Worm (Caenorhabditis elegans) whole organism, young adult: Measurements from ENCODE around the gene gmeb-3.

ENCODE experiments used
- B0336.3 ChIP-seq: fragments of 200-800 bp; sonication (Bioruptor generic); IDR thresholded peaks from 2 replicates; pipeline ENCODE4 v1.3.6; 2022; ENCODE audit warnings: missing genetic modification characterization, missing compliant biosample characterization
- F22D6.2 ChIP-seq: sonication (generic microtip); optimal IDR thresholded peaks from 2 replicates; lab custom pipeline; 2016; ENCODE audit warnings: mild to moderate bottlenecking, missing genetic modification characterization, missing compliant biosample characterization
- F33H1.4 ChIP-seq: fragments of 200-800 bp; sonication (Bioruptor generic); IDR thresholded peaks from 2 replicates; pipeline ENCODE4 v1.3.6; 2022; ENCODE audit warnings: missing genetic modification reagents, missing genetic modification characterization, missing compliant biosample characterization
- F37B4.10 ChIP-seq: fragments of 200-800 bp; sonication (Bioruptor generic); IDR thresholded peaks from 2 replicates; pipeline ENCODE4 v1.3.6; 2022; ENCODE audit warnings: missing genetic modification characterization, missing compliant biosample characterization
- F49E8.2 ChIP-seq: sonication (generic microtip); optimal IDR thresholded peaks from 3 replicates; lab custom pipeline; 2017; ENCODE audit warnings: missing genetic modification characterization, mild to moderate bottlenecking, missing compliant biosample characterization, antibody characterized with exemption, moderate library complexity; ENCODE audit not compliant: insufficient read depth
- K11D2.4 ChIP-seq: fragments of 200-800 bp; sonication (Bioruptor generic); IDR thresholded peaks from 2 replicates; pipeline ENCODE4 v1.3.6; 2022; ENCODE audit warnings: missing genetic modification reagents, missing genetic modification characterization, missing compliant biosample characterization
- Y67H2A.10 ChIP-seq: fragments of 200-800 bp; sonication (Bioruptor generic); conservative IDR thresholded peaks from 2 replicates; pipeline ENCODE4 v1.3.6; 2022; ENCODE audit warnings: missing genetic modification reagents, missing genetic modification characterization, missing compliant biosample characterization
- ama-1 ChIP-seq, 3 experiments: fragments of 150-350 bp in 1 of 3; sonication (generic microtip) in 2 of 3; optimal IDR thresholded peaks; 2 replicates each; lab custom pipeline; 2014 to 2018; ENCODE audit warnings: missing biosample characterization in 2 of 3, missing genetic modification characterization in 2 of 3, missing genetic modification reagents in 2 of 3
- aptf-2 ChIP-seq: fragments of 200-800 bp; sonication (Bioruptor generic); conservative IDR thresholded peaks from 2 replicates; pipeline ENCODE4 v1.3.6; 2022; ENCODE audit warnings: missing genetic modification reagents, missing genetic modification characterization, missing compliant biosample characterization
- athp-1 ChIP-seq: sonication (generic microtip); optimal IDR thresholded peaks from 2 replicates; lab custom pipeline; 2017; ENCODE audit warnings: mild to moderate bottlenecking, missing genetic modification characterization, missing compliant biosample characterization
- attf-5 ChIP-seq: fragments of 200-800 bp; sonication (Bioruptor generic); optimal IDR thresholded peaks from 2 replicates; lab custom pipeline; 2018; ENCODE audit warnings: mild to moderate bottlenecking, missing genetic modification characterization, missing compliant biosample characterization
- bed-1 ChIP-seq: fragments of 200-800 bp; sonication (Bioruptor generic); IDR thresholded peaks from 2 replicates; pipeline ENCODE4 v1.3.6; 2022; ENCODE audit warnings: missing genetic modification reagents, missing genetic modification characterization, missing compliant biosample characterization
- cebp-2 ChIP-seq: fragments of 200-800 bp; sonication (Bioruptor generic); IDR thresholded peaks from 2 replicates; pipeline ENCODE4 v1.3.6; 2022; ENCODE audit warnings: missing genetic modification characterization, missing compliant biosample characterization
- ceh-40 ChIP-seq: fragments of 200-800 bp; sonication (Bioruptor generic); IDR thresholded peaks from 2 replicates; pipeline ENCODE4 v1.3.6; 2022; ENCODE audit warnings: missing genetic modification characterization, missing compliant biosample characterization
- ceh-58 ChIP-seq: fragments of 200-800 bp; sonication (Bioruptor generic); IDR thresholded peaks from 2 replicates; pipeline ENCODE4 v1.3.6; 2022; ENCODE audit warnings: missing genetic modification characterization, missing compliant biosample characterization
- ceh-91 ChIP-seq: fragments of 200-800 bp; sonication (Bioruptor generic); IDR thresholded peaks from 2 replicates; pipeline ENCODE4 v1.3.6; 2022; ENCODE audit warnings: missing genetic modification reagents, missing genetic modification characterization, missing compliant biosample characterization
- chd-7 ChIP-seq: sonication (generic microtip); optimal IDR thresholded peaks from 2 replicates; lab custom pipeline; 2016; ENCODE audit warnings: mild to moderate bottlenecking, missing genetic modification characterization, moderate library complexity, missing compliant biosample characterization
- dpl-1 ChIP-seq: fragments of 150-350 bp; optimal IDR thresholded peaks from 2 replicates; lab custom pipeline; 2014; ENCODE audit warnings: missing biosample characterization, missing genetic modification reagents, missing genetic modification characterization
- egl-18 ChIP-seq: fragments of 200-800 bp; sonication (Bioruptor generic); IDR thresholded peaks from 2 replicates; pipeline ENCODE4 v1.3.6; 2022; ENCODE audit warnings: missing genetic modification reagents, missing genetic modification characterization, missing compliant biosample characterization
- egl-44 ChIP-seq: fragments of 200-800 bp; sonication (Bioruptor generic); IDR thresholded peaks from 2 replicates; pipeline ENCODE4 v1.3.6; 2022; ENCODE audit warnings: missing genetic modification reagents, missing genetic modification characterization, missing compliant biosample characterization
- ekl-4 ChIP-seq: fragments of 200-800 bp; sonication (Bioruptor generic); IDR thresholded peaks from 2 replicates; pipeline ENCODE4 v1.3.6; 2022; ENCODE audit warnings: missing genetic modification reagents, missing genetic modification characterization, missing compliant biosample characterization
- ets-4 ChIP-seq: fragments of 200-800 bp; sonication (Bioruptor generic); optimal IDR thresholded peaks from 2 replicates; lab custom pipeline; 2018; ENCODE audit warnings: mild to moderate bottlenecking, missing genetic modification characterization, missing compliant biosample characterization
- hmg-1.2 ChIP-seq: fragments of 200-800 bp; sonication (Bioruptor generic); IDR thresholded peaks from 2 replicates; pipeline ENCODE4 v1.3.6; 2022; ENCODE audit warnings: missing genetic modification reagents, missing genetic modification characterization, missing compliant biosample characterization
- hrde-1 ChIP-seq: sonication (generic microtip); optimal IDR thresholded peaks from 2 replicates; lab custom pipeline; 2016; ENCODE audit warnings: missing genetic modification characterization, mild to moderate bottlenecking, missing compliant biosample characterization, moderate library complexity, missing genotype, missing genetic modification reagents, borderline replicate concordance
- hsf-1 ChIP-seq: fragments of 200-800 bp; sonication (Bioruptor generic); IDR thresholded peaks from 2 replicates; pipeline ENCODE4 v1.3.6; 2022; ENCODE audit warnings: missing genetic modification reagents, missing genetic modification characterization, missing compliant biosample characterization
- lag-1 ChIP-seq: fragments of 200-800 bp; sonication (Bioruptor generic); IDR thresholded peaks from 2 replicates; pipeline ENCODE4 v1.3.6; 2022; ENCODE audit warnings: missing genetic modification reagents, missing genetic modification characterization, missing compliant biosample characterization
- lin-35 ChIP-seq, 3 experiments: fragments of 150-350 bp in 2 of 3; sonication (generic microtip) in 1 of 3; optimal IDR thresholded peaks; 2 replicates each; lab custom pipeline; 2014 to 2018; ENCODE audit warnings: missing biosample characterization in 3 of 3, missing genetic modification characterization in 3 of 3, missing genetic modification reagents in 3 of 3
- madf-3 ChIP-seq: fragments of 200-800 bp; sonication (Bioruptor generic); IDR thresholded peaks from 2 replicates; pipeline ENCODE4 v1.3.6; 2022; ENCODE audit warnings: missing genetic modification reagents, missing genetic modification characterization, missing compliant biosample characterization
- madf-6 ChIP-seq: fragments of 200-800 bp; sonication (Bioruptor generic); IDR thresholded peaks from 2 replicates; pipeline ENCODE4 v1.3.6; 2022; ENCODE audit warnings: missing genetic modification reagents, missing genetic modification characterization, missing compliant biosample characterization
- mcd-1 ChIP-seq: fragments of 200-800 bp; sonication (Bioruptor generic); IDR thresholded peaks from 2 replicates; pipeline ENCODE4 v1.3.6; 2022; ENCODE audit warnings: missing genetic modification reagents, missing genetic modification characterization, missing compliant biosample characterization
- mes-4 ChIP-seq: sonication (generic microtip); optimal IDR thresholded peaks from 2 replicates; lab custom pipeline; 2016; ENCODE audit warnings: missing genotype, missing genetic modification characterization, missing compliant biosample characterization
- nfyb-1 ChIP-seq: fragments of 200-800 bp; sonication (Bioruptor generic); IDR thresholded peaks from 2 replicates; pipeline ENCODE4 v1.3.6; 2022; ENCODE audit warnings: missing genetic modification reagents, missing genetic modification characterization, missing compliant biosample characterization
- nhr-27 ChIP-seq: fragments of 200-800 bp; sonication (Bioruptor generic); optimal IDR thresholded peaks from 2 replicates; lab custom pipeline; 2018; ENCODE audit warnings: mild to moderate bottlenecking, missing genetic modification characterization, moderate library complexity, missing compliant biosample characterization
- nhr-80 ChIP-seq: sonication (generic microtip); optimal IDR thresholded peaks from 2 replicates; lab custom pipeline; 2016; ENCODE audit warnings: missing genetic modification characterization, missing compliant biosample characterization
- pbrm-1 ChIP-seq: fragments of 200-800 bp; sonication (Bioruptor generic); IDR thresholded peaks from 2 replicates; pipeline ENCODE4 v1.3.6; 2022; ENCODE audit warnings: missing genetic modification reagents, missing genetic modification characterization, missing compliant biosample characterization
- snpc-1.3 ChIP-seq: sonication (generic microtip); optimal IDR thresholded peaks from 2 replicates; lab custom pipeline; 2017; ENCODE audit warnings: missing genetic modification characterization, mild to moderate bottlenecking, missing compliant biosample characterization, antibody characterized with exemption, moderate library complexity, missing genotype, missing genetic modification reagents; ENCODE audit not compliant: insufficient read depth
- snpc-4 ChIP-seq, 5 experiments: fragments of 150-350 bp in 1 of 5; sonication (generic microtip) in 4 of 5; optimal IDR thresholded peaks; 2 replicates each; lab custom pipeline; 2014 to 2018; ENCODE audit warnings: missing genetic modification characterization in 5 of 5, missing biosample characterization in 3 of 5, antibody characterized with exemption in 2 of 5, mild to moderate bottlenecking in 2 of 5, missing compliant biosample characterization in 2 of 5, missing genotype in 2 of 5, moderate library complexity in 2 of 5, missing genetic modification reagents in 1 of 5
- tlf-1 ChIP-seq: fragments of 200-800 bp; sonication (Bioruptor generic); optimal IDR thresholded peaks from 2 replicates; lab custom pipeline; 2018; ENCODE audit warnings: mild to moderate bottlenecking, missing genetic modification characterization, missing compliant biosample characterization
- ztf-25 ChIP-seq: fragments of 200-800 bp; sonication (Bioruptor generic); IDR thresholded peaks from 2 replicates; pipeline ENCODE4 v1.3.6; 2022; ENCODE audit warnings: missing genetic modification reagents, missing genetic modification characterization, missing compliant biosample characterization
- ztf-26 ChIP-seq: sonication (generic microtip); optimal IDR thresholded peaks from 2 replicates; lab custom pipeline; 2017; ENCODE audit warnings: missing genetic modification characterization, missing compliant biosample characterization
- ztf-6 ChIP-seq: fragments of 200-800 bp; sonication (Bioruptor generic); IDR thresholded peaks from 2 replicates; pipeline ENCODE4 v1.3.6; 2022; ENCODE audit warnings: missing genetic modification reagents, missing genetic modification characterization, missing compliant biosample characterization

The gmeb-3 gene

ce11 chrIII:3797180-3798026 lies 29.1 kb downstream of the gmeb-3 start (continued):
- TF ChIP-seq mcd-1 (GFP tag; lab: Robert Waterston, UW), result 0 out of 2 replicates have a peak, but pooled peaks have one; percentile 12
- TF ChIP-seq egl-44 (GFP tag; lab: Robert Waterston, UW), result no peak
- TF ChIP-seq hmg-1.2 (GFP tag; lab: Robert Waterston, UW), result peak; percentile 67
- no peak for TF ChIP-seq madf-6
- TF ChIP-seq, all 124 proteins: peak for 17

DNA sequence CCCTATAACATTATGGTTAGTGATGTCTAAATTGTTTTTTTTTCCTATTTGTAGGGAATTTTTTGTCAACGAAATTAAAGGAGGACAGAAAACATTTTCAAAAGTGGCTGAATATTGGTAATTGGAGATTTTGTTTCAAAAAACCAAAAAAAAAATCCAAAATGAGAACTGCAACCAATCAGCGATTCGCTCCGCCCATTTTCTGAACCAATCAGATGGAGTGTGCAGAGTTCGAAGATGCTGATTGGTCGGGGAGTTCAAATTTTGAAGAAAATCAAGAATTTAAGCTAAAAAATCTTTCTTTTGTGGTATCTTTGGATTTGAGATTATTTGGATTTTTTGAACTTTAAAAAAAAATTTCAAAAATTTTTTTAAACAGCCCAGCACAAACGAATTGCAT lies 30.1 kb downstream of the gmeb-3 start:
- TF ChIP-seq nfyb-1 (GFP tag; lab: Robert Waterston, UW) (peak; percentile 93), ekl-4 (GFP tag; lab: Robert Waterston, UW) (no peak; the same call in 1 of the 2 replicates)

DNA sequence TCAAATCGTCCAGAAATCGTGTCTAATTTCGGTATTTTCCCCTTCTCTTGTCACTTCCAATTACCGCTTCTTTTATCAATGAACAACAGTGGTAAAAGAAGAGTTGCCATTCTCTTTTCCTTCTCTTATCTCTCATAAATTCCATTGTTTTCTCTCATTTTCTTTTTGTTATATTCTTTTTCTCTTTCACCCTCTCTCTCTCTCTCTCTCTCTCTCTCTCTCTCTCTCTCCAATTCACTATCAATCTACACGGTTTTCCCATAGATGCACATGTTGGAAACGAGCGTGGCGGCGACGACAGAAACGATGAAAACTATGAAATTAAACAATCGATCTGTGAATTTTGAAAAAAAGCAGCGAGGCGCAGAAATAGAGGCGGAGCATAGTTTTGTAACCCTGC lies 30.9 kb downstream of the gmeb-3 start:
- TF ChIP-seq F49E8.2 (tag; lab: Kevin White, UChicago), result no peak
- peak; percentile 39 for TF ChIP-seq attf-5 (GFP tag; lab: Kevin White, UChicago)
- no peak for TF ChIP-seq snpc-4 (GFP tag; optimal IDR thresholded peaks at IDR 0.05; lab: Kevin White, UChicago)
- TF ChIP-seq snpc-4 (tag; optimal IDR thresholded peaks at IDR 0.05; lab: Kevin White, UChicago), result peak in 1 of 4 experiments; percentile 0
- TF ChIP-seq dpl-1, result no peak
- TF ChIP-seq pbrm-1 (GFP tag; lab: Robert Waterston, UW), result no peak
- no peak for TF ChIP-seq snpc-1.3 (tag; lab: Kevin White, UChicago)
- TF ChIP-seq lin-35 (GFP tag; optimal IDR thresholded peaks at IDR 0.05; lab: Kevin White, UChicago), result no peak
- TF ChIP-seq ztf-6 (GFP tag; lab: Robert Waterston, UW), result no peak
- TF ChIP-seq nhr-27 (tag; lab: Kevin White, UChicago), result no peak
- TF ChIP-seq ceh-58 (GFP tag; lab: Robert Waterston, UW), result no peak
- peak; percentile 56 for TF ChIP-seq ama-1 (optimal IDR thresholded peaks at IDR 0.05; lab: Kevin White, UChicago)
- TF ChIP-seq ama-1 (GFP tag; optimal IDR thresholded peaks at IDR 0.05; lab: Kevin White, UChicago), result no peak
- TF ChIP-seq mcd-1 (GFP tag; lab: Robert Waterston, UW), result no peak; the same call in 1 of the 2 replicates
- TF ChIP-seq ekl-4 (GFP tag; lab: Robert Waterston, UW), result no peak
- TF ChIP-seq egl-18, result no peak
- TF ChIP-seq madf-3, result 0 out of 2 replicates have a peak, but pooled peaks have one; percentile 21
- no peak for TF ChIP-seq ztf-25 (GFP tag; lab: Robert Waterston, UW)
- TF ChIP-seq B0336.3 (GFP tag; lab: Robert Waterston, UW), result peak; percentile 61; the same call in 1 of the 2 replicates
- TF ChIP-seq ceh-40 (GFP tag; lab: Robert Waterston, UW), result no peak
- TF ChIP-seq hsf-1 (GFP tag; lab: Robert Waterston, UW), result no peak
- no peak for TF ChIP-seq Y67H2A.10 (GFP tag; lab: Robert Waterston, UW)
- peak; percentile 46; the same call in 1 of the 2 replicates for TF ChIP-seq K11D2.4 (GFP tag; lab: Robert Waterston, UW)
- TF ChIP-seq hrde-1 (tag; lab: Kevin White, UChicago), result no peak
- no peak for TF ChIP-seq aptf-2 (GFP tag; lab: Robert Waterston, UW)
- TF ChIP-seq ztf-26 (tag; lab: Kevin White, UChicago), result peak; percentile 41
- no peak for TF ChIP-seq F22D6.2 (tag; lab: Kevin White, UChicago)
- TF ChIP-seq hmg-1.2 (GFP tag; lab: Robert Waterston, UW), result peak; percentile 42; the same call in 1 of the 2 replicates
- TF ChIP-seq ets-4 (GFP tag; lab: Kevin White, UChicago), result no peak
- peak; percentile 59 for TF ChIP-seq nhr-80 (tag; lab: Kevin White, UChicago)
- TF ChIP-seq chd-7 (tag; lab: Kevin White, UChicago), result no peak
- no peak for TF ChIP-seq ceh-91 (GFP tag; lab: Robert Waterston, UW)
- TF ChIP-seq tlf-1 (GFP tag; lab: Kevin White, UChicago), result no peak
- no peak for TF ChIP-seq bed-1 (GFP tag; lab: Robert Waterston, UW)
- no peak for TF ChIP-seq mes-4 (tag; lab: Kevin White, UChicago)
- no peak for TF ChIP-seq lag-1
- TF ChIP-seq cebp-2 (GFP tag; lab: Robert Waterston, UW), result no peak
- TF ChIP-seq F33H1.4, result 0 out of 2 replicates have a peak, but pooled peaks have one; percentile 5
- TF ChIP-seq F37B4.10 (GFP tag; lab: Robert Waterston, UW), result no peak
- no peak for TF ChIP-seq athp-1
- no peak; the same call in 1 of the 2 replicates for TF ChIP-seq nfyb-1 (GFP tag; lab: Robert Waterston, UW)
